Fruit fly (Drosophila melanogaster): Measurements from ENCODE around the gene RpL26.

The RpL26 gene

DNA sequence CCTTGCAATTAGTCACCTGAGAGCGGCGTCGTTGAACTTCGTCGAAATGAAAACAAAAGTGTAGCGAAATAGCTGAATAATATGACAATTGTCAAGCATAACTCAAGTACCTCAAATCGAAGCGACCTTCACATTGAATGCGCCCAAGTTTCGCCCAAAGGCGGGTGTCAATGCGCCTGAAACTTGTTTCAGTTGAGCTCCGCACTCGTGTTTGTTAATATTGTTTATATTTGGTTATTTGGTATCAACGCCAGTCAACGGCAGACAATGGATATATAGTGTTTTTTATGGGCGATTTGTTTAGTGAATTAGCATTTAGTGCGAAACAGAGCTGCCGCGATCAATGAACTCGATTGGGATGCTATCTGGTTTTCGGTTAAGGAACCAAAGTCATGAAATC, 36.8 kb upstream of the RpL26 start:
- no peak for TF ChIP-seq NfI (GFP tag; optimal IDR thresholded peaks at IDR 0.05)
- TF ChIP-seq tgo (GFP tag; IDR thresholded peaks at IDR 0.05), result no peak
- TF ChIP-seq CG10979 (tag; optimal IDR thresholded peaks at IDR 0.05), result no peak
- TF ChIP-seq HmgZ (tag; optimal IDR thresholded peaks at IDR 0.05), result no peak
- TF ChIP-seq Antp (GFP tag; optimal IDR thresholded peaks at IDR 0.05), result no peak
- peak; percentile 44 for TF ChIP-seq Ets65A (GFP tag)
- no peak for TF ChIP-seq CG7963 (GFP tag; IDR thresholded peaks at IDR 0.05; ENCODE audit: partially characterized antibody)
- TF ChIP-seq fru (optimal IDR thresholded peaks at IDR 0.05), result no peak
- peak; percentile 65; the same call in 1 of the 4 replicates for TF ChIP-seq chinmo (GFP tag; IDR thresholded peaks at IDR 0.05; ENCODE audit: partially characterized antibody)
- TF ChIP-seq CG14014 (GFP tag; IDR thresholded peaks at IDR 0.05), result no peak
- TF ChIP-seq CG12769 (tag; optimal IDR thresholded peaks at IDR 0.05), result peak; percentile 25

DNA sequence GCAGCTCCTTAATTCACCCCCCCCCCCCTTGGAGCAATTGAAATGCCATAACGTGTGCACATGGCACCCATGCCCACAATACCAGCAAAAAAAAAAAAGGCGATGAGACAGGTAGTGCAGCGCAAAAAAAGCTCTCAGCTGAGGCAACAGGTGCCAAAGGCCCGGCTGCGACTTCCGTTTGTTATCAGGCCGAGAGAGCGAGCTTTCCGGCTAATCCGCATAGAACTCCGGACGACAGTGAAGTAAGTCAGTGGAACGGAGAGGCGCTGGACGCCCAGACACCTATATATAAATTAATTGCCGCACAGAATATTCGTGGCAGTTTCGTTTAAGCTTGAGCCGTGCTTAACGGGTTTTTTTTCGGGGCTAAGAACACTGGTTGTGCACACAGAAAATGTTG, 35.3 kb upstream of the RpL26 start, which contains the start of gene CG6865:
Gene CG6865, plus strand, starts transcription at position 321 of the 400 bp plus-strand sequence.
- TF ChIP-seq CG33213 (GFP tag; optimal IDR thresholded peaks at IDR 0.05) (no peak), sna (GFP tag; IDR thresholded peaks at IDR 0.05; ENCODE audit: partially characterized antibody) (no peak), CG7963 (GFP tag; IDR thresholded peaks at IDR 0.05; ENCODE audit: partially characterized antibody) (no peak), scrt (GFP tag; optimal IDR thresholded peaks at IDR 0.05) (peak; percentile 81), CG8388 (GFP tag; optimal IDR thresholded peaks at IDR 0.05) (no peak), CG12659 (GFP tag; optimal IDR thresholded peaks at IDR 0.05) (no peak), CG2875 (GFP tag; optimal IDR thresholded peaks at IDR 0.05) (no peak), Fer2 (tag; optimal IDR thresholded peaks at IDR 0.05) (no peak), hth (optimal IDR thresholded peaks at IDR 0.05) (no peak), usp (GFP tag; optimal IDR thresholded peaks at IDR 0.05) (no peak), chinmo (GFP tag; IDR thresholded peaks at IDR 0.05; ENCODE audit: partially characterized antibody) (0 out of 4 replicates have a peak, but pooled peaks have one; percentile 67)

DNA sequence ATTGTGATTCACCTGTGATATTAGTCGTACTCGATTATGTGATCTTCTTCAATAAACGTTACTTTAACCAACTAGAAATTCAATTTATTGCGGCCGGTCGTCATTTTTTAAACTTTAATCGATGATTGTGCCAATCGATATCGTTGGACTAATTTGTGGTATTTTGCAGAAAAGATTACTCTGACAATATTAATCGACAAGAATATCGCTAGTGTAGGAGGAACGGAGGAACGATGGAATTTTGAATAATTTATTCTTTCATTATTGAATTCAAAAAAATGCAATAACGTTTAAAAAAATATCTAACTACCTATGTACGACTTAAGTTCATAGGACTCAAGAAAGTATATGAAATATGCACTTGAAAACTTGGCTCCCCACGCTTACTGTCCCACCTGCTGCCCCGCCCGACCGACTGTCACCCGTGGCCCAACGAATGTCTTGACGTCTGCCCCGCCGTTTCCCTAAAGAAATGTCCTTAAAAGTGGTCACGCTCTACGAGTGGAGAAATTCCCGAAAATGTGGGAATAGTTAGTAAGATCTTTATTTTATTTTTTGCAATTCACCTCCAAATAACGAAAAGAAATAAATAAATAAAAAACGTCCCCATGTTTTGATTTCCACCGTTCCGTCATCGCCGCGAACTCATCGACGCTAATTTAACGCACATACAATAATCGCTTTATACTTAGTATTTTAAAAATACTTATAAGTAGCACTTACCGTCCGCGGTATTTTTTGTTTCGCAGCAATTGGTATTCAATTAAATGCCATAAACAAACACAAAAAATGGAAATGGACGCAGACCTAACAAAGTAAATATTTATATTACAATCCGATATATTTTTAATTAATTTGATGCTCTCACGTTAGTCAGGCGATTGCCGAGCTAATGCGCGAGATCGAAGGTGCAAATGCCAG, 33.0 kb upstream of the RpL26 start, which contains the start of gene CG14074:
Gene CG14074, plus strand, starts transcription at position 779 of the 921 bp plus-strand sequence.
- TF ChIP-seq CG8478 (optimal IDR thresholded peaks at IDR 0.05), result no peak
- no peak for TF ChIP-seq CG14050 (GFP tag; IDR thresholded peaks at IDR 0.05)
- TF ChIP-seq dimm (GFP tag; IDR thresholded peaks at IDR 0.05), result no peak
- no peak for TF ChIP-seq D19B (GFP tag; optimal IDR thresholded peaks at IDR 0.05)
- no peak for TF ChIP-seq sqz (GFP tag; optimal IDR thresholded peaks at IDR 0.05)
- TF ChIP-seq CoRest (tag; optimal IDR thresholded peaks at IDR 0.05), result no peak
- peak; percentile 73 for TF ChIP-seq wek (GFP tag; optimal IDR thresholded peaks at IDR 0.05)
- no peak for TF ChIP-seq wor (GFP tag; IDR thresholded peaks at IDR 0.05)
- no peak for TF ChIP-seq sim (GFP tag; IDR thresholded peaks at IDR 0.05)
- TF ChIP-seq croc (GFP tag; conservative IDR thresholded peaks at IDR 0.05), result no peak
- peak; percentile 81 for TF ChIP-seq zen2 (GFP tag; IDR thresholded peaks at IDR 0.05; ENCODE audit: partially characterized antibody)
- no peak for TF ChIP-seq CG10543 (GFP tag; optimal IDR thresholded peaks at IDR 0.05)
- TF ChIP-seq CG4730 (GFP tag; IDR thresholded peaks at IDR 0.05), result no peak
- TF ChIP-seq Bgb (GFP tag; IDR thresholded peaks at IDR 0.05; ENCODE audit: partially characterized antibody), result no peak
- no peak for TF ChIP-seq lola (GFP tag; optimal IDR thresholded peaks at IDR 0.05)
- no peak for TF ChIP-seq zfh2 (GFP tag; optimal IDR thresholded peaks at IDR 0.05)
- no peak for TF ChIP-seq CG1233 (GFP tag; optimal IDR thresholded peaks at IDR 0.05)
- no peak for TF ChIP-seq kni (GFP tag; optimal IDR thresholded peaks at IDR 0.05)
- no peak for TF ChIP-seq Side (GFP tag; optimal IDR thresholded peaks at IDR 0.05)
- no peak for TF ChIP-seq dysf (GFP tag; IDR thresholded peaks at IDR 0.05)
- TF ChIP-seq grn (GFP tag; optimal IDR thresholded peaks at IDR 0.05), result no peak
- TF ChIP-seq en (GFP tag; optimal IDR thresholded peaks at IDR 0.05), result no peak
- TF ChIP-seq Rfx (GFP tag; IDR thresholded peaks at IDR 0.05), result no peak
- TF ChIP-seq mld (GFP tag; IDR thresholded peaks at IDR 0.05; ENCODE audit: partially characterized antibody), result no peak
- no peak for TF ChIP-seq slp2 (GFP tag; optimal IDR thresholded peaks at IDR 0.05)
- TF ChIP-seq CG15514 (GFP tag; optimal IDR thresholded peaks at IDR 0.05), result peak; percentile 2
- no peak for TF ChIP-seq Bteb2 (GFP tag; optimal IDR thresholded peaks at IDR 0.05)
